Worm (Caenorhabditis elegans) whole organism, L3 larva: Measurements from ENCODE around the gene lsy-13.
"Not testable (repeated sequence)": the region's sequence is repeated elsewhere in the genome, so short reads cannot be mapped to it uniquely, and the experiment has no call there.

Source experiments
- aly-2 ChIP-seq: fragments of 150-350 bp; optimal IDR thresholded peaks from 2 replicates; lab custom pipeline; 2014; ENCODE audit warnings: missing biosample characterization, missing genetic modification characterization
- ceh-16 ChIP-seq: sonication (generic microtip); optimal IDR thresholded peaks from 2 replicates; lab custom pipeline; 2017; ENCODE audit warnings: missing biosample characterization, missing genetic modification characterization
- ceh-28 ChIP-seq: fragments of 150-350 bp; optimal IDR thresholded peaks from 2 replicates; lab custom pipeline; 2014; ENCODE audit warnings: missing biosample characterization, missing genetic modification reagents, missing genetic modification characterization
- ceh-82 ChIP-seq: fragments of 150-350 bp; optimal IDR thresholded peaks from 2 replicates; lab custom pipeline; 2014; ENCODE audit warnings: missing biosample characterization, missing genetic modification characterization
- egl-27 ChIP-seq: sonication (generic microtip); optimal IDR thresholded peaks from 4 replicates; lab custom pipeline; 2017; ENCODE audit warnings: missing biosample characterization, missing genetic modification reagents, missing genetic modification characterization
- egl-5 ChIP-seq: fragments of 150-350 bp; optimal IDR thresholded peaks from 2 replicates; lab custom pipeline; 2017; ENCODE audit warnings: missing biosample characterization, missing genetic modification reagents, missing genetic modification characterization, inconsistent platforms
- elt-1 ChIP-seq: fragments of 150-350 bp; optimal IDR thresholded peaks from 2 replicates; lab custom pipeline; 2014; ENCODE audit warnings: missing biosample characterization, missing genetic modification characterization
- elt-2 ChIP-seq: sonication (generic microtip); optimal IDR thresholded peaks from 2 replicates; lab custom pipeline; 2016; ENCODE audit warnings: missing genetic modification reagents, mild to moderate bottlenecking, missing genetic modification characterization, missing compliant biosample characterization
- fkh-10 ChIP-seq: sonication (generic microtip); optimal IDR thresholded peaks from 2 replicates; lab custom pipeline; 2017; ENCODE audit warnings: missing biosample characterization, missing genetic modification reagents, missing genetic modification characterization
- fkh-2 ChIP-seq: fragments of 150-350 bp; optimal IDR thresholded peaks from 2 replicates; lab custom pipeline; 2014; ENCODE audit warnings: missing biosample characterization, missing genetic modification reagents, missing genetic modification characterization
- fos-1 ChIP-seq: fragments of 150-350 bp; optimal IDR thresholded peaks from 2 replicates; lab custom pipeline; 2014; ENCODE audit warnings: missing biosample characterization, missing genetic modification characterization
- hmg-11 ChIP-seq: sonication (generic microtip); optimal IDR thresholded peaks from 2 replicates; lab custom pipeline; 2016; ENCODE audit warnings: missing genetic modification characterization, missing compliant biosample characterization
- jun-1 ChIP-seq: fragments of 150-350 bp; optimal IDR thresholded peaks from 2 replicates; lab custom pipeline; 2014; ENCODE audit warnings: missing biosample characterization, missing genetic modification reagents, missing genetic modification characterization
- lin-15B ChIP-seq: fragments of 150-350 bp; optimal IDR thresholded peaks from 2 replicates; lab custom pipeline; 2014; ENCODE audit warnings: missing biosample characterization, missing genetic modification characterization
- lin-39 ChIP-seq: fragments of 150-350 bp; optimal IDR thresholded peaks from 2 replicates; lab custom pipeline; 2018; ENCODE audit warnings: missing biosample characterization, missing genetic modification reagents, missing genetic modification characterization
- mdl-1 ChIP-seq: fragments of 150-350 bp; optimal IDR thresholded peaks from 2 replicates; lab custom pipeline; 2014; ENCODE audit warnings: missing biosample characterization, missing genetic modification characterization
- mml-1 ChIP-seq: fragments of 150-350 bp; sonication (generic microtip); optimal IDR thresholded peaks from 3 replicates; lab custom pipeline; 2014; ENCODE audit warnings: missing biosample characterization, missing genetic modification characterization
- nfya-1 ChIP-seq: sonication (generic microtip); optimal IDR thresholded peaks from 2 replicates; lab custom pipeline; 2017; ENCODE audit warnings: missing genetic modification characterization, mild to moderate bottlenecking, missing compliant biosample characterization, antibody characterized with exemption, moderate library complexity; ENCODE audit not compliant: insufficient read depth
- nhr-11 ChIP-seq: fragments of 150-350 bp; optimal IDR thresholded peaks from 2 replicates; lab custom pipeline; 2014; ENCODE audit warnings: missing biosample characterization, missing genetic modification characterization
- nhr-23 ChIP-seq: fragments of 150-350 bp; optimal IDR thresholded peaks from 2 replicates; lab custom pipeline; 2014; ENCODE audit warnings: missing biosample characterization, missing genetic modification reagents, missing genetic modification characterization
- nhr-25 ChIP-seq: sonication (generic microtip); optimal IDR thresholded peaks from 2 replicates; lab custom pipeline; 2017; ENCODE audit warnings: missing biosample characterization, missing genetic modification characterization
- nhr-28 ChIP-seq: fragments of 150-350 bp; optimal IDR thresholded peaks from 2 replicates; lab custom pipeline; 2014; ENCODE audit warnings: missing biosample characterization, missing genetic modification characterization
- nhr-43 ChIP-seq: sonication (generic microtip); optimal IDR thresholded peaks from 2 replicates; lab custom pipeline; 2016; ENCODE audit warnings: mild to moderate bottlenecking, missing genetic modification characterization, missing compliant biosample characterization; ENCODE audit not compliant: poor library complexity, severe bottlenecking
- nhr-76 ChIP-seq: fragments of 150-350 bp; sonication (generic microtip); optimal IDR thresholded peaks from 5 replicates; lab custom pipeline; 2014; ENCODE audit warnings: missing biosample characterization, missing genetic modification characterization
- nhr-77 ChIP-seq: fragments of 150-350 bp; optimal IDR thresholded peaks from 2 replicates; lab custom pipeline; 2014; ENCODE audit warnings: missing biosample characterization, missing genetic modification characterization
- pha-4 ChIP-seq: fragments of 150-350 bp; optimal IDR thresholded peaks from 2 replicates; lab custom pipeline; 2014; ENCODE audit warnings: missing biosample characterization, missing genetic modification reagents, missing genetic modification characterization
- pqm-1 ChIP-seq: fragments of 150-350 bp; optimal IDR thresholded peaks from 2 replicates; lab custom pipeline; 2017; ENCODE audit warnings: missing biosample characterization, missing genetic modification characterization, inconsistent platforms
- sea-2 ChIP-seq: fragments of 150-350 bp; sonication (generic microtip); optimal IDR thresholded peaks from 4 replicates; lab custom pipeline; 2014; ENCODE audit warnings: missing biosample characterization, missing genetic modification reagents, missing genetic modification characterization
- skn-1 ChIP-seq: fragments of 150-350 bp; optimal IDR thresholded peaks from 2 replicates; lab custom pipeline; 2014; ENCODE audit warnings: missing biosample characterization, missing genetic modification characterization
- snpc-4 ChIP-seq: fragments of 150-350 bp; optimal IDR thresholded peaks from 2 replicates; lab custom pipeline; 2014; ENCODE audit warnings: missing biosample characterization, missing genetic modification characterization
- zag-1 ChIP-seq: fragments of 150-350 bp; optimal IDR thresholded peaks from 2 replicates; lab custom pipeline; 2014; ENCODE audit warnings: missing biosample characterization, missing genetic modification characterization
- ztf-4 ChIP-seq: fragments of 150-350 bp; optimal IDR thresholded peaks from 2 replicates; lab custom pipeline; 2014; ENCODE audit warnings: missing biosample characterization, missing genetic modification characterization

lsy-13 gene

ce11 chrIV:16867223-16867622 lies 3.6 kb downstream of the lsy-13 start, which contains the start of gene T06A10.107:
TSS of gene T06A10.107 (plus strand) at chrIV:16867523.
- TF ChIP-seq mml-1 (tag; lab: Kevin White, UChicago) (no peak), nfya-1 (tag; lab: Kevin White, UChicago) (no peak), mdl-1 (tag; lab: Kevin White, UChicago) (no peak), nhr-23 (tag; lab: Kevin White, UChicago) (no peak), jun-1 (tag; lab: Kevin White, UChicago) (no peak), nhr-25 (tag; lab: Kevin White, UChicago) (no peak), pqm-1 (tag; lab: Kevin White, UChicago) (no peak), hmg-11 (tag; lab: Kevin White, UChicago) (no peak), ceh-16 (tag; lab: Kevin White, UChicago) (no peak), elt-2 (tag; lab: Kevin White, UChicago) (no peak)
- TF ChIP-seq, all 47 proteins: peak for 0

ce11 chrIV:16868900-16869299 lies 5.2 kb downstream of the lsy-13 start, which contains the start of gene T06A10.106:
TSS of gene T06A10.106 (minus strand) at chrIV:16869000.
- TF ChIP-seq nhr-77 (tag; lab: Kevin White, UChicago) (no peak), ztf-4 (no peak), fkh-2 (tag; lab: Kevin White, UChicago) (no peak), nhr-76 (no peak), zag-1 (no peak), lin-39 (tag; lab: Kevin White, UChicago) (no peak), nhr-28 (tag; lab: Kevin White, UChicago) (no peak), pha-4 (tag; lab: Kevin White, UChicago) (no peak), fkh-10 (no peak), elt-1 (no peak), nhr-43 (tag; lab: Kevin White, UChicago) (no peak), fos-1 (tag; lab: Kevin White, UChicago) (no peak), mdl-1 (tag; lab: Kevin White, UChicago) (no peak), ceh-28 (tag; lab: Kevin White, UChicago) (no peak)

- TF ChIP-seq ceh-82 (tag; lab: Kevin White, UChicago) = no peak
- TF ChIP-seq lin-15B (tag; lab: Kevin White, UChicago) = no peak
- no peak for TF ChIP-seq nhr-25 (tag; lab: Kevin White, UChicago)
- TF ChIP-seq jun-1 (tag; lab: Kevin White, UChicago) = no peak
- TF ChIP-seq nhr-11 (tag; lab: Kevin White, UChicago) = no peak
- no peak for TF ChIP-seq egl-27 (tag; lab: Kevin White, UChicago)
- TF ChIP-seq skn-1 = no peak
- TF ChIP-seq ceh-16 (tag; lab: Kevin White, UChicago) = no peak
- no peak for TF ChIP-seq nhr-28 (tag; lab: Kevin White, UChicago)
- TF ChIP-seq fkh-10 = no peak
- no peak for TF ChIP-seq aly-2 (tag; lab: Kevin White, UChicago)
- TF ChIP-seq fkh-2 (tag; lab: Kevin White, UChicago) = no peak
- TF ChIP-seq hmg-11 (tag; lab: Kevin White, UChicago) = no peak
- TF ChIP-seq, all 47 proteins: peak for 0
These were observed 24.9 kb downstream of the lsy-13 start for ce11 chrIV:16888580-16888979.

ce11 chrIV:16895288-16895687 lies 31.6 kb downstream of the lsy-13 start, which contains the start of gene T06A10.2:
TSS of gene T06A10.2 (plus strand) at chrIV:16895588.
- TF ChIP-seq egl-5, egl-27, snpc-4 (tag; lab: Kevin White, UChicago): not testable (repeated sequence)
- TF ChIP-seq, all 47 proteins: peak for 0; not testable (repeated sequence) for 47

ce11 chrIV:16898205-16898604 lies 34.5 kb downstream of the lsy-13 start:
- TF ChIP-seq sea-2 = no peak
